Fruit fly (Drosophila melanogaster) whole organism, embryonic: ENCODE measurements around the gene InR.

ENCODE experiments used
- Awh ChIP-seq: fragments of 200-800 bp; sonication (Bioruptor generic); IDR thresholded peaks from 2 replicates; pipeline ENCODE4, ENCODE4 v1.3.6; 2022; ENCODE audit warnings: missing biosample characterization, missing genetic modification characterization
- BEAF-32 ChIP-seq: fragments of 200-800 bp; sonication (Bioruptor generic); optimal IDR thresholded peaks from 3 replicates; lab custom pipeline; 2017; ENCODE audit warnings: missing biosample characterization, missing genetic modification characterization, mild to moderate bottlenecking, moderate library complexity, missing genetic modification reagents
- CG10565 ChIP-seq: fragments of 200-800 bp; sonication (Bioruptor generic); optimal IDR thresholded peaks from 3 replicates; lab custom pipeline; 2016; ENCODE audit warnings: missing biosample characterization, mild to moderate bottlenecking, missing genetic modification characterization
- CG12104 ChIP-seq: fragments of 200-800 bp; sonication (Bioruptor generic); optimal IDR thresholded peaks from 3 replicates; lab custom pipeline; 2016; ENCODE audit warnings: missing biosample characterization, missing genetic modification characterization
- CG13775 ChIP-seq: fragments of 200-800 bp; sonication (Bioruptor generic); optimal IDR thresholded peaks from 3 replicates; lab custom pipeline; 2017; ENCODE audit warnings: missing biosample characterization, mild to moderate bottlenecking, missing genetic modification characterization
- CG14014 ChIP-seq: fragments of 200-800 bp; sonication (Bioruptor generic); IDR thresholded peaks from 2 replicates; pipeline ENCODE4 v1.3.6; 2022; ENCODE audit warnings: missing biosample characterization, missing genetic modification characterization
- CG1529 ChIP-seq: fragments of 200-800 bp; sonication (Bioruptor generic); optimal IDR thresholded peaks from 3 replicates; lab custom pipeline; 2018; ENCODE audit warnings: missing biosample characterization, missing genetic modification characterization
- CG16813 ChIP-seq: fragments of 200-800 bp; sonication (Bioruptor generic); IDR thresholded peaks from 3 replicates; pipeline ENCODE4 v1.3.6; 2022; ENCODE audit warnings: missing biosample characterization, missing genetic modification characterization; ENCODE audit not compliant: partially characterized antibody
- CG1832 ChIP-seq: fragments of 200-800 bp; sonication (Bioruptor generic); optimal IDR thresholded peaks from 2 replicates; lab custom pipeline; 2017; ENCODE audit warnings: missing biosample characterization, mild to moderate bottlenecking, missing genetic modification characterization, inconsistent platforms
- CG2202 ChIP-seq: fragments of 200-800 bp; sonication (Bioruptor generic); optimal IDR thresholded peaks from 2 replicates; lab custom pipeline; 2018; ENCODE audit warnings: missing biosample characterization, mild to moderate bottlenecking, missing genetic modification characterization
- CG31365 ChIP-seq: fragments of 200-800 bp; sonication (Bioruptor generic); optimal IDR thresholded peaks from 2 replicates; lab custom pipeline; 2018; ENCODE audit warnings: missing biosample characterization, mild to moderate bottlenecking, missing genetic modification characterization
- CG4360 ChIP-seq: fragments of 200-800 bp; sonication (Bioruptor generic); IDR thresholded peaks from 2 replicates; pipeline ENCODE4 v1.3.6; 2022; ENCODE audit warnings: missing biosample characterization, missing genetic modification characterization
- CG6765 ChIP-seq: fragments of 200-800 bp; sonication (Bioruptor generic); optimal IDR thresholded peaks from 3 replicates; lab custom pipeline; 2017; ENCODE audit warnings: missing biosample characterization, mild to moderate bottlenecking, missing genetic modification characterization
- CG7372 ChIP-seq: fragments of 200-800 bp; sonication (Bioruptor generic); IDR thresholded peaks from 2 replicates; pipeline ENCODE4 v1.3.6; 2022; ENCODE audit warnings: missing biosample characterization, missing genetic modification characterization
- CG8290 ChIP-seq, 3 experiments: fragments of 200-800 bp; sonication (Bioruptor generic); optimal IDR thresholded peaks; 2 replicates each; lab custom pipeline; 2016 to 2019; ENCODE audit warnings: missing biosample characterization in 3 of 3, missing genetic modification characterization in 3 of 3, mild to moderate bottlenecking in 2 of 3, moderate library complexity in 1 of 3
- CG8388 ChIP-seq: fragments of 200-800 bp; sonication (Bioruptor generic); optimal IDR thresholded peaks from 2 replicates; lab custom pipeline; 2019; ENCODE audit warnings: missing biosample characterization, mild to moderate bottlenecking, missing genetic modification characterization, moderate library complexity
- CG9817 ChIP-seq: fragments of 200-800 bp; sonication (Bioruptor generic); optimal IDR thresholded peaks from 2 replicates; lab custom pipeline; 2018; ENCODE audit warnings: missing biosample characterization, mild to moderate bottlenecking, missing genetic modification characterization, moderate library complexity
- ERR ChIP-seq: fragments of 200-800 bp; sonication (Bioruptor generic); optimal IDR thresholded peaks from 2 replicates; lab custom pipeline; 2016; ENCODE audit warnings: missing biosample characterization, missing genetic modification characterization
- Ets65A ChIP-seq: fragments of 200-800 bp; sonication (Bioruptor generic); peaks from one replicate; lab custom pipeline; 2016; ENCODE audit warnings: missing biosample characterization, missing genetic modification characterization
- HLH54F ChIP-seq: fragments of 200-800 bp; sonication (Bioruptor generic); optimal IDR thresholded peaks from 3 replicates; lab custom pipeline; 2016; ENCODE audit warnings: missing biosample characterization, missing genetic modification characterization
- Hey ChIP-seq: fragments of 200-800 bp; sonication (Bioruptor generic); optimal IDR thresholded peaks from 3 replicates; lab custom pipeline; 2018; ENCODE audit warnings: missing biosample characterization, mild to moderate bottlenecking, missing genetic modification characterization
- Hmr ChIP-seq: fragments of 200-800 bp; sonication (Bioruptor generic); optimal IDR thresholded peaks from 3 replicates; lab custom pipeline; 2017; ENCODE audit warnings: mild to moderate bottlenecking, missing biosample characterization, missing genetic modification reagents, missing genetic modification characterization
- Med ChIP-seq: fragments of 200-800 bp; sonication (Bioruptor generic); peaks from one replicate; lab custom pipeline; 2016; ENCODE audit warnings: missing biosample characterization, missing genetic modification characterization, mild to moderate bottlenecking, inconsistent platforms, moderate library complexity
- Neu2 ChIP-seq: fragments of 200-800 bp; sonication (Bioruptor generic); optimal IDR thresholded peaks from 3 replicates; lab custom pipeline; 2016; ENCODE audit warnings: missing biosample characterization, missing genetic modification characterization, borderline replicate concordance
- PHDP ChIP-seq: fragments of 200-800 bp; sonication (Bioruptor generic); optimal IDR thresholded peaks from 3 replicates; lab custom pipeline; 2018; ENCODE audit warnings: missing biosample characterization, mild to moderate bottlenecking, missing genetic modification characterization, moderate library complexity
- Rfx ChIP-seq: fragments of 200-800 bp; sonication (Bioruptor generic); IDR thresholded peaks from 2 replicates; pipeline ENCODE4 v1.3.6; 2022; ENCODE audit warnings: missing biosample characterization, missing genetic modification characterization
- Sox102F ChIP-seq: fragments of 200-800 bp; sonication (Bioruptor generic); optimal IDR thresholded peaks from 2 replicates; lab custom pipeline; 2018; ENCODE audit warnings: missing biosample characterization, mild to moderate bottlenecking, missing genetic modification characterization, moderate library complexity
- Ssrp ChIP-seq: fragments of 200-800 bp; sonication (Bioruptor generic); optimal IDR thresholded peaks from 2 replicates; lab custom pipeline; 2018; ENCODE audit warnings: missing biosample characterization, mild to moderate bottlenecking, missing genetic modification characterization, moderate library complexity
- Tbp ChIP-seq: fragments of >200 bp; optimal IDR thresholded peaks from 2 replicates; lab custom pipeline; 2018; ENCODE audit warnings: missing biosample characterization, missing genetic modification characterization
- Trl ChIP-seq, 3 experiments: fragments of >200 bp in 2 of 3; fragments of 200-800 bp in 1 of 3; sonication (Bioruptor generic) in 1 of 3; optimal IDR thresholded peaks; 2 replicates in 1 of 3; 3 replicates in 2 of 3; lab custom pipeline; 2016 to 2017; ENCODE audit warnings: missing biosample characterization in 1 of 3, missing genetic modification characterization in 1 of 3
- corto ChIP-seq: fragments of 200-800 bp; sonication (Bioruptor generic); optimal IDR thresholded peaks from 2 replicates; lab custom pipeline; 2016; ENCODE audit warnings: missing biosample characterization, mild to moderate bottlenecking, missing genetic modification characterization, moderate library complexity
- crc ChIP-seq: fragments of 200-800 bp; sonication (Bioruptor generic); optimal IDR thresholded peaks from 2 replicates; lab custom pipeline; 2016; ENCODE audit warnings: missing biosample characterization, missing genetic modification characterization
- crp ChIP-seq, 2 experiments: fragments of 200-800 bp; sonication (Bioruptor generic); optimal IDR thresholded peaks; 2 replicates in 1 of 2; 3 replicates in 1 of 2; lab custom pipeline; 2017; ENCODE audit warnings: missing biosample characterization in 2 of 2, missing genetic modification characterization in 2 of 2, mild to moderate bottlenecking in 1 of 2, moderate library complexity in 1 of 2
- disco-r ChIP-seq: fragments of 200-800 bp; sonication (Bioruptor generic); optimal IDR thresholded peaks from 2 replicates; lab custom pipeline; 2016; ENCODE audit warnings: missing biosample characterization, missing genetic modification characterization
- eve ChIP-seq, 2 experiments: fragments of >200 bp; optimal IDR thresholded peaks; 2 replicates each; lab custom pipeline; 2017; ENCODE audit warnings: missing biosample characterization in 2 of 2, missing genetic modification characterization in 2 of 2
- gro ChIP-seq: fragments of 200-800 bp; sonication (Bioruptor generic); optimal IDR thresholded peaks from 2 replicates; lab custom pipeline; 2016; ENCODE audit warnings: missing biosample characterization, missing genetic modification characterization
- ind ChIP-seq: fragments of 200-800 bp; sonication (Bioruptor generic); optimal IDR thresholded peaks from 3 replicates; lab custom pipeline; 2016; ENCODE audit warnings: missing biosample characterization, missing genetic modification characterization
- lab ChIP-seq: fragments of 200-800 bp; sonication (Bioruptor generic); optimal IDR thresholded peaks from 3 replicates; lab custom pipeline; 2017; ENCODE audit warnings: missing biosample characterization, missing genetic modification characterization, mild to moderate bottlenecking, moderate library complexity, missing genetic modification reagents
- luna ChIP-seq: fragments of 200-800 bp; sonication (Bioruptor generic); optimal IDR thresholded peaks from 2 replicates; lab custom pipeline; 2016; ENCODE audit warnings: missing biosample characterization, missing genetic modification characterization
- nerfin-1 ChIP-seq: fragments of 200-800 bp; sonication (Bioruptor generic); optimal IDR thresholded peaks from 3 replicates; lab custom pipeline; 2019; ENCODE audit warnings: missing biosample characterization, mild to moderate bottlenecking, missing genetic modification characterization, moderate library complexity
- nerfin-2 ChIP-seq: fragments of 200-800 bp; sonication (Bioruptor generic); IDR thresholded peaks from 2 replicates; pipeline ENCODE4 v1.3.6; 2022; ENCODE audit warnings: missing biosample characterization, missing genetic modification characterization; ENCODE audit not compliant: partially characterized antibody
- pros ChIP-seq: fragments of 200-800 bp; sonication (Bioruptor generic); optimal IDR thresholded peaks from 3 replicates; lab custom pipeline; 2019; ENCODE audit warnings: missing biosample characterization, mild to moderate bottlenecking, missing genetic modification characterization, moderate library complexity
- pum ChIP-seq: fragments of 200-800 bp; sonication (Bioruptor generic); optimal IDR thresholded peaks from 2 replicates; lab custom pipeline; 2016; ENCODE audit warnings: missing biosample characterization, missing genetic modification characterization
- sens ChIP-seq: fragments of 200-800 bp; sonication (Bioruptor generic); peaks from one replicate; lab custom pipeline; 2016; ENCODE audit warnings: missing biosample characterization, missing genetic modification characterization
- seq ChIP-seq: fragments of 200-800 bp; sonication (Bioruptor generic); IDR thresholded peaks from 2 replicates; pipeline ENCODE4 v1.3.6; 2022; ENCODE audit warnings: missing biosample characterization, missing genetic modification characterization
- sr ChIP-seq: fragments of 200-800 bp; sonication (Bioruptor generic); IDR thresholded peaks from 3 replicates; pipeline ENCODE4 v1.3.6; 2022; ENCODE audit warnings: missing biosample characterization, missing genetic modification characterization
- ssp ChIP-seq: fragments of 200-800 bp; sonication (Bioruptor generic); IDR thresholded peaks from 2 replicates; pipeline ENCODE4 v1.3.6; 2022; ENCODE audit warnings: missing biosample characterization, missing genetic modification characterization
- tll ChIP-seq, 2 experiments: fragments of 200-800 bp in 1 of 2; fragments of >200 bp in 1 of 2; sonication (Bioruptor generic) in 1 of 2; optimal IDR thresholded peaks; 2 replicates each; lab custom pipeline; 2017 to 2019; ENCODE audit warnings: missing biosample characterization in 2 of 2, missing genetic modification characterization in 2 of 2, mild to moderate bottlenecking in 1 of 2, moderate library complexity in 1 of 2

The InR gene

DNA sequence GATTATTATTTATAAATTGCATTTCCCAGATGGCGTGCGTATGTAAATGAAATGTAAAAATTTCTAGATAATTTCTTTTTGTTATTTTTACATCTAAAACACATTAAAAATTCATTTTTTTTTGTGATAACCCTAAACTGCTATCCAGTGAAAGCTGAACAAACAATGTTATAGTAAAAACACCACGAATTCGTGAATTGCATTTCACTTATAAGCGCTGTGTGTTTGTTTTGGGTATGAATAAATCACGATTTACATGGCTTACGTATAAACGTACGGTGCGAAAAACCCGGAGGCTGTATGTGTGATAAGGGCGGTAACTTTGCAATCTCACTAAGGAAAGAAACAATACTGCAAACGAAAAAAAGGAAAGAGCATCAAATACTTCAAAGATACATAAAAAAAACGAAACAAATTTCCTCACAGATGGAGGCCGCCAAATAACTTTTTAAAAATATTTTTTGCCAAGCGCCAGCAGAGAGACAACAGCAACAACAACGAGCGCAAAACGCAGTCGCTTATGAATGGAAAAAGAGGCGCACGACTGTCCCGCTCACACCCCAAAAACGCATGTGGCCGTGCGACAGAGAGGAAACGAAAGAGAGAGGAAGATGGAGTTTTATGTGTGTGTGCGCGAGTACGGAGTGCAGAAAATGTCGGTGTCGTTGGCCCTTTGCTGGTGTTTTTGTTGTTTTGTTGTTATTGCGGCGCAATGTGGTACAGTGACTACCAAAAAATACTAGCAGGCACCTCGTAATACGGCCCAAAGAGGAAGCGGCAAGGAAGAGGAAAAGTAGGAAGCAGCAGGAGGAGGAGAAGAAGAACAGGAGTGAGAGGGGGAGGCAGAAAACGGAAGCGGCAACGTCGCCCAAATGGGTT lies 12.7 kb downstream of the InR start (continued):
- TF ChIP-seq sens (peak; percentile 71), CG13775 (no peak), luna (GFP tag; lab: Kevin White, UChicago) (no peak), pros (GFP tag; lab: Kevin White, UChicago) (peak; percentile 88), Awh (GFP tag; lab: Robert Waterston, UW) (no peak), CG12104 (GFP tag; lab: Kevin White, UChicago) (no peak), CG10565 (GFP tag; lab: Kevin White, UChicago) (no peak), CG7372 (GFP tag; lab: Robert Waterston, UW) (no peak), crc (GFP tag; lab: Kevin White, UChicago) (no peak), pum (GFP tag; lab: Kevin White, UChicago) (no peak), Hmr (GFP tag; lab: Kevin White, UChicago) (no peak), Ssrp (tag; lab: Kevin White, UChicago) (no peak), CG14014 (GFP tag; lab: Robert Waterston, UW) (no peak), Sox102F (no peak), Trl (optimal IDR thresholded peaks at IDR 0.05; lab: Kevin White, UChicago) (peak; percentile 60 to 61), Trl (GFP tag; optimal IDR thresholded peaks at IDR 0.05; lab: Kevin White, UChicago) (no peak), CG16813 (GFP tag; lab: Robert Waterston, UW) (no peak), PHDP (no peak), CG1832 (GFP tag; lab: Kevin White, UChicago) (peak; percentile 91), CG2202 (tag; lab: Kevin White, UChicago) (no peak), lab (GFP tag; lab: Kevin White, UChicago) (no peak), corto (GFP tag; lab: Kevin White, UChicago) (peak; percentile 15), nerfin-2 (GFP tag; lab: Robert Waterston, UW) (no peak), CG9817 (tag; lab: Kevin White, UChicago) (no peak), CG4360 (no peak), ssp (GFP tag; lab: Robert Waterston, UW) (no peak), BEAF-32 (no peak), HLH54F (no peak), Neu2 (GFP tag; lab: Kevin White, UChicago) (no peak), ind (GFP tag; lab: Kevin White, UChicago) (no peak), CG8388 (GFP tag; lab: Kevin White, UChicago) (peak; percentile 99), crp (GFP tag; optimal IDR thresholded peaks at IDR 0.05; lab: Kevin White, UChicago) (no peak), CG8290 (GFP tag; optimal IDR thresholded peaks at IDR 0.05; lab: Kevin White, UChicago) (no peak), CG8290 (tag; optimal IDR thresholded peaks at IDR 0.05; lab: Kevin White, UChicago) (peak in 1 of 2 experiments; percentile 6), disco-r (GFP tag; lab: Kevin White, UChicago) (no peak), sr (no peak), tll (GFP tag; optimal IDR thresholded peaks at IDR 0.05; lab: Kevin White, UChicago) (peak in 1 of 2 experiments; percentile 54), ERR (GFP tag; lab: Kevin White, UChicago) (no peak), Hey (tag; lab: Kevin White, UChicago) (no peak), Ets65A (peak; percentile 49), Med (GFP tag; lab: Kevin White, UChicago) (peak; percentile 65), gro (GFP tag; lab: Kevin White, UChicago) (no peak), nerfin-1 (tag; lab: Kevin White, UChicago) (peak; percentile 88), eve (GFP tag; optimal IDR thresholded peaks at IDR 0.05; lab: Kevin White, UChicago) (peak in 1 of 2 experiments; percentile 72), Tbp (GFP tag; lab: Kevin White, UChicago) (no peak), seq (GFP tag; lab: Robert Waterston, UW) (no peak), CG1529 (GFP tag; lab: Kevin White, UChicago) (no peak), Rfx (GFP tag; lab: Robert Waterston, UW) (no peak), CG6765 (GFP tag; lab: Kevin White, UChicago) (no peak), CG31365 (no peak)
